Worm (Caenorhabditis elegans) whole organism, L1 larva: ENCODE measurements around the gene clc-9.

ENCODE experiments used
- ceh-63 ChIP-seq: fragments of 200-800 bp; sonication (Bioruptor generic); optimal IDR thresholded peaks from 2 replicates; lab custom pipeline; 2018; ENCODE audit warnings: mild to moderate bottlenecking, missing genetic modification characterization, missing compliant biosample characterization
- ceh-82 ChIP-seq, 3 experiments: fragments of 150-350 bp in 1 of 3; sonication (generic microtip) in 2 of 3; optimal IDR thresholded peaks; 2 replicates each; lab custom pipeline; 2014 to 2017; ENCODE audit warnings: missing biosample characterization in 3 of 3, missing genetic modification characterization in 3 of 3
- efl-1 ChIP-seq, 4 experiments: fragments of 150-350 bp; optimal IDR thresholded peaks in 3 of 4; peaks in 1 of 4; 1 replicate in 1 of 4; 2 replicates in 3 of 4; lab custom pipeline; 2014; ENCODE audit warnings: missing biosample characterization in 2 of 4, missing genetic modification characterization in 2 of 4, missing genetic modification reagents in 2 of 4
- lin-13 ChIP-seq: fragments of 150-350 bp; optimal IDR thresholded peaks from 2 replicates; lab custom pipeline; 2014; ENCODE audit warnings: missing biosample characterization, missing genetic modification reagents, missing genetic modification characterization
- pag-3 ChIP-seq: sonication (generic microtip); optimal IDR thresholded peaks from 2 replicates; lab custom pipeline; 2017; ENCODE audit warnings: missing genetic modification characterization, mild to moderate bottlenecking, missing compliant biosample characterization, antibody characterized with exemption, borderline replicate concordance; ENCODE audit not compliant: insufficient read depth
- rnt-1 ChIP-seq: sonication (generic microtip); optimal IDR thresholded peaks from 2 replicates; lab custom pipeline; 2016; ENCODE audit warnings: mild to moderate bottlenecking, missing genetic modification characterization, moderate library complexity, missing compliant biosample characterization

DNA sequence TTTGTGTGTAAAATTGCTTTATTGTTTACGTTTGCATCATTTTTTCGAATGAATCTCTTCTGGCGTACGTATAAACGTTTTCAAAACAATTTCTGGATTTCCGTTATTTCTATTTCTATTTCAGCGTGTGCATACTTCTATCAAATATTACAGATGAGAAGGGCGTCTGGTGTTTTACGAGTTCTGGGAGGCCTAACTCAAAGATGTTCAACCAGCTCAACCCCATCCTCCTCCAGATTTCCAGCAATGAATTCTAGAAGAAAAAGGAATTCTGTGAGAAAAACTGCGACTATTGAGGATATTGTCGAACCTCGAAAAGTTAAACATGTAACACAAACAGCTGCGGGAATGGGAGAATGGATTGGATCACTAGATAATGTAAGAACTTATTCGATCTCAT is 38.1 kb downstream of the clc-9 start, which contains the start of gene C08F8.2:
- no peak for TF ChIP-seq pag-3 (tag; lab: Kevin White, UChicago)
- no peak for TF ChIP-seq ceh-63 (GFP tag; lab: Kevin White, UChicago)
- no peak for TF ChIP-seq lin-13 (GFP tag; lab: Kevin White, UChicago)
- TF ChIP-seq ceh-82 (tag; optimal IDR thresholded peaks at IDR 0.05; lab: Kevin White, UChicago) = no peak
- no peak for TF ChIP-seq rnt-1
- TF ChIP-seq efl-1 (optimal IDR thresholded peaks at IDR 0.05; lab: Kevin White, UChicago) = no peak
- TF ChIP-seq efl-1 (GFP tag; optimal IDR thresholded peaks at IDR 0.05 in 1 of 2; lab: Kevin White, UChicago) = no peak
